Worm (Caenorhabditis elegans): ENCODE measurements around the gene dmd-4.

DNA sequence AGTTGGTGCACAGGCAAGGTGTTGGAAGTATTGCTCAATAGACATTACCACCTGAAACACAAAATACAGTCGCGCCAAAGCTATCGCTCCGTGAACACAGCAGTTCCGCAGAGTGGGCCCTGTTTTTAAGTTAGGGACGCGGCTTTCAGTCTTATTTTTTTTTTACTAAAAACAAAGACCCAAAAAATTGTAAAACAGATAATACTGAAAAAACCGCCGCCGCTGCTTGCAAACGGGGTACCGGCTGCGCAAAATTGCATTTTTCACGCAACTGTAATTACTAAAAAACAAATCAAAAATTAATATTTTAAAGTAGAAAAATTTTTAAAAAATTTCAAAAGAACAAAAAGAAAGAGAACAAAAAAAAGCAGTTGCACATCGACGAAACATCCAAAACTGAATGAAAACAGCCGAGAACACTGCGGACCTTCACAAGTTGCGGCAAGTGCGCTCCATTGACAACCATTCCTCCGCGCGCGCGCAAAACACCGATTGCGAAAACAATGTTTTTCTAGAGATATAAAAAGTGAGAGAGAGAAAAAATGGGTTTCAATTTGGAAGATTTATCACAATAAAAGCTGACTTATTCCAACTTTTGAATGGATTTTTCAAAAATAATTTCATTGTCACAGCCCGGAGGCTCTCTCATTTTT is 11.3 kb upstream of the dmd-4 start, which contains the start of gene F31F6.3:
- TF ChIP-seq unc-62 (GFP tag; optimal IDR thresholded peaks at IDR 0.05) = no peak
- no peak for TF ChIP-seq mab-5 (tag; optimal IDR thresholded peaks at IDR 0.05)
- no peak for TF ChIP-seq pha-4 (tag; optimal IDR thresholded peaks at IDR 0.05)
- no peak for TF ChIP-seq ztf-11 (tag; optimal IDR thresholded peaks at IDR 0.05)
- TF ChIP-seq snpc-4 (tag; optimal IDR thresholded peaks at IDR 0.05) = no peak
- no peak for TF ChIP-seq nhr-237 (tag; optimal IDR thresholded peaks at IDR 0.05)
- no peak for TF ChIP-seq ces-1 (GFP tag; optimal IDR thresholded peaks at IDR 0.05)
- TF ChIP-seq elt-3 (tag; optimal IDR thresholded peaks at IDR 0.05) = no peak
- TF ChIP-seq lin-13 (tag; optimal IDR thresholded peaks at IDR 0.05) = no peak
- no peak for TF ChIP-seq lsy-2 (tag; optimal IDR thresholded peaks at IDR 0.05)
- TF ChIP-seq nhr-28 (tag; optimal IDR thresholded peaks at IDR 0.05) = no peak
- no peak for TF ChIP-seq nhr-2 (tag; optimal IDR thresholded peaks at IDR 0.05)
- TF ChIP-seq elt-1 (tag; optimal IDR thresholded peaks at IDR 0.05; ENCODE audit: borderline replicate concordance, insufficient read depth) = no peak
- no peak for TF ChIP-seq sem-2 (GFP tag; optimal IDR thresholded peaks at IDR 0.05)
